Worm (Caenorhabditis elegans) whole organism, L4 larva: Measurements from ENCODE around the gene srv-12.

Experiments used
- D1046.2 ChIP-seq: fragments of 200-800 bp; sonication (Bioruptor generic); IDR thresholded peaks from 2 replicates; pipeline ENCODE4 v1.3.6; 2022; ENCODE audit warnings: missing genetic modification characterization, missing compliant biosample characterization
- F10B5.3 ChIP-seq: sonication (generic microtip); optimal IDR thresholded peaks from 2 replicates; lab custom pipeline; 2016; ENCODE audit warnings: mild to moderate bottlenecking, missing genetic modification characterization, missing compliant biosample characterization
- F26F4.8 ChIP-seq: fragments of 200-800 bp; sonication (Bioruptor generic); conservative IDR thresholded peaks from 2 replicates; pipeline ENCODE4 v1.3.6; 2022; ENCODE audit warnings: missing genetic modification characterization, missing compliant biosample characterization
- F44E2.7 ChIP-seq: fragments of 200-800 bp; sonication (Bioruptor generic); IDR thresholded peaks from 2 replicates; pipeline ENCODE4 v2.1.2; 2022; ENCODE audit warnings: missing genetic modification characterization, missing compliant biosample characterization
- Y48G9A.11 ChIP-seq: fragments of 200-800 bp; sonication (Bioruptor generic); IDR thresholded peaks from 2 replicates; pipeline ENCODE4 v1.3.6; 2022; ENCODE audit warnings: missing genetic modification reagents, missing genetic modification characterization, missing compliant biosample characterization
- aha-1 ChIP-seq: fragments of 150-350 bp; peaks from one replicate; lab custom pipeline; 2014; ENCODE audit warnings: missing biosample characterization, missing genetic modification characterization
- ama-1 ChIP-seq: fragments of 150-350 bp; optimal IDR thresholded peaks from 2 replicates; lab custom pipeline; 2014; ENCODE audit warnings: inconsistent platforms, mixed read lengths
- arid-1 ChIP-seq: fragments of 200-800 bp; sonication (Bioruptor generic); conservative IDR thresholded peaks from 2 replicates; pipeline ENCODE4 v1.3.6; 2022; ENCODE audit warnings: missing genetic modification reagents, missing genetic modification characterization, missing compliant biosample characterization
- daf-16 ChIP-seq, 3 experiments: sonication (generic microtip); optimal IDR thresholded peaks; 2 replicates each; lab custom pipeline; 2016 to 2017; ENCODE audit warnings: missing genetic modification characterization in 3 of 3, missing genetic modification reagents in 3 of 3, mild to moderate bottlenecking in 2 of 3, missing compliant biosample characterization in 2 of 3, missing biosample characterization in 1 of 3, moderate library complexity in 1 of 3
- daf-8 ChIP-seq: fragments of 200-800 bp; sonication (Bioruptor generic); IDR thresholded peaks from 2 replicates; pipeline ENCODE4 v1.3.6; 2022; ENCODE audit warnings: missing genetic modification characterization, missing compliant biosample characterization
- dmd-6 ChIP-seq: fragments of 200-800 bp; sonication (Bioruptor generic); IDR thresholded peaks from 2 replicates; pipeline ENCODE4 v1.3.6; 2022; ENCODE audit warnings: missing genetic modification reagents, missing genetic modification characterization, missing compliant biosample characterization
- dmd-8 ChIP-seq: fragments of 200-800 bp; sonication (Bioruptor generic); IDR thresholded peaks from 2 replicates; pipeline ENCODE4 v1.3.6; 2022; ENCODE audit warnings: missing genetic modification characterization, missing compliant biosample characterization
- dpl-1 ChIP-seq: fragments of 150-350 bp; optimal IDR thresholded peaks from 2 replicates; lab custom pipeline; 2014; ENCODE audit warnings: missing biosample characterization, missing genetic modification reagents, missing genetic modification characterization
- fos-1 ChIP-seq: fragments of 150-350 bp; optimal IDR thresholded peaks from 2 replicates; lab custom pipeline; 2014; ENCODE audit warnings: missing biosample characterization, missing genetic modification characterization
- gei-8 ChIP-seq: fragments of 200-800 bp; sonication (Bioruptor generic); optimal IDR thresholded peaks from 2 replicates; lab custom pipeline; 2018; ENCODE audit warnings: mild to moderate bottlenecking, missing genetic modification characterization, missing compliant biosample characterization
- hlh-30 ChIP-seq: sonication (generic microtip); optimal IDR thresholded peaks from 2 replicates; lab custom pipeline; 2017; ENCODE audit warnings: antibody characterized with exemption, mild to moderate bottlenecking, missing genetic modification characterization, missing compliant biosample characterization; ENCODE audit not compliant: insufficient read depth
- hmg-1.1 ChIP-seq: fragments of 200-800 bp; sonication (Bioruptor generic); IDR thresholded peaks from 2 replicates; pipeline ENCODE4 v1.3.6; 2022; ENCODE audit warnings: missing genetic modification reagents, missing genetic modification characterization, missing compliant biosample characterization
- jun-1 ChIP-seq: fragments of 150-350 bp; optimal IDR thresholded peaks from 2 replicates; lab custom pipeline; 2014; ENCODE audit warnings: missing biosample characterization, missing genetic modification reagents, missing genetic modification characterization
- lim-7 ChIP-seq: fragments of 200-800 bp; sonication (Bioruptor generic); IDR thresholded peaks from 2 replicates; pipeline ENCODE4 v1.3.6; 2022; ENCODE audit warnings: missing genetic modification characterization, missing compliant biosample characterization
- lin-39 ChIP-seq: fragments of 150-350 bp; optimal IDR thresholded peaks from 2 replicates; lab custom pipeline; 2014; ENCODE audit warnings: missing biosample characterization, missing genetic modification reagents, missing genetic modification characterization
- madf-9 ChIP-seq: fragments of 200-800 bp; sonication (Bioruptor generic); conservative IDR thresholded peaks from 2 replicates; pipeline ENCODE4 v1.3.6; 2022; ENCODE audit warnings: missing genetic modification reagents, missing genetic modification characterization, missing compliant biosample characterization
- mes-2 ChIP-seq: sonication (generic microtip); optimal IDR thresholded peaks from 2 replicates; lab custom pipeline; 2016; ENCODE audit warnings: missing genotype, mild to moderate bottlenecking, missing genetic modification characterization, missing compliant biosample characterization; ENCODE audit not compliant: poor library complexity, severe bottlenecking
- nhr-11 ChIP-seq: fragments of 150-350 bp; optimal IDR thresholded peaks from 2 replicates; lab custom pipeline; 2014; ENCODE audit warnings: missing biosample characterization, missing genetic modification characterization
- nhr-111 ChIP-seq: fragments of 200-800 bp; sonication (Bioruptor generic); optimal IDR thresholded peaks from 2 replicates; lab custom pipeline; 2018; ENCODE audit warnings: mild to moderate bottlenecking, missing genetic modification characterization, missing compliant biosample characterization
- nhr-25 ChIP-seq: sonication (generic microtip); optimal IDR thresholded peaks from 2 replicates; lab custom pipeline; 2017; ENCODE audit warnings: missing genetic modification characterization, mild to moderate bottlenecking, missing compliant biosample characterization, antibody characterized with exemption, moderate library complexity, borderline replicate concordance; ENCODE audit not compliant: insufficient read depth
- nhr-28 ChIP-seq: fragments of 150-350 bp; optimal IDR thresholded peaks from 2 replicates; lab custom pipeline; 2014; ENCODE audit warnings: missing biosample characterization, missing genetic modification characterization
- nhr-41 ChIP-seq: fragments of 200-800 bp; sonication (Bioruptor generic); IDR thresholded peaks from 2 replicates; pipeline ENCODE4 v1.3.6; 2022; ENCODE audit warnings: missing genetic modification reagents, missing genetic modification characterization, missing compliant biosample characterization
- nhr-48 ChIP-seq: sonication (generic microtip); optimal IDR thresholded peaks from 2 replicates; lab custom pipeline; 2016; ENCODE audit warnings: mild to moderate bottlenecking, missing genetic modification characterization, missing compliant biosample characterization
- nhr-6 ChIP-seq: fragments of 150-350 bp; optimal IDR thresholded peaks from 2 replicates; lab custom pipeline; 2014; ENCODE audit warnings: missing biosample characterization, missing genetic modification characterization
- nhr-77 ChIP-seq: fragments of 150-350 bp; optimal IDR thresholded peaks from 2 replicates; lab custom pipeline; 2014; ENCODE audit warnings: missing biosample characterization, missing genetic modification characterization
- sdz-12 ChIP-seq: fragments of 200-800 bp; sonication (Bioruptor generic); optimal IDR thresholded peaks from 2 replicates; lab custom pipeline; 2018; ENCODE audit warnings: mild to moderate bottlenecking, missing genetic modification characterization, missing compliant biosample characterization
- tag-97 ChIP-seq: fragments of 200-800 bp; sonication (Bioruptor generic); IDR thresholded peaks from 2 replicates; pipeline ENCODE4 v1.3.6; 2022; ENCODE audit warnings: missing genetic modification characterization, missing compliant biosample characterization
- tra-1 ChIP-seq: fragments of 200-800 bp; sonication (Bioruptor generic); IDR thresholded peaks from 2 replicates; pipeline ENCODE4 v1.3.6; 2022; ENCODE audit warnings: missing genetic modification reagents, missing genetic modification characterization, missing compliant biosample characterization
- unc-130 ChIP-seq: sonication (generic microtip); optimal IDR thresholded peaks from 2 replicates; lab custom pipeline; 2016; ENCODE audit warnings: missing genetic modification reagents, missing genetic modification characterization, missing compliant biosample characterization
- unc-62 ChIP-seq, 3 experiments: fragments of 150-350 bp in 1 of 3; sonication (generic microtip); optimal IDR thresholded peaks in 2 of 3; peaks in 1 of 3; 1 replicate in 1 of 3; 2 replicates in 2 of 3; lab custom pipeline; 2014 to 2017; ENCODE audit warnings: missing biosample characterization in 3 of 3, missing genetic modification characterization in 3 of 3, missing genetic modification reagents in 3 of 3, missing genotype in 1 of 3
- vab-7 ChIP-seq: fragments of 200-800 bp; sonication (Bioruptor generic); IDR thresholded peaks from 2 replicates; pipeline ENCODE4 v1.3.6; 2022; ENCODE audit warnings: missing genetic modification reagents, missing genetic modification characterization, missing compliant biosample characterization
- zfp-2 ChIP-seq: sonication (generic microtip); optimal IDR thresholded peaks from 2 replicates; lab custom pipeline; 2016; ENCODE audit warnings: mild to moderate bottlenecking, missing genetic modification characterization, missing compliant biosample characterization
- ztf-11 ChIP-seq: fragments of 150-350 bp; optimal IDR thresholded peaks from 2 replicates; lab custom pipeline; 2014; ENCODE audit warnings: missing biosample characterization, missing genetic modification characterization
- ztf-7 ChIP-seq: fragments of 150-350 bp; optimal IDR thresholded peaks from 2 replicates; lab custom pipeline; 2014; ENCODE audit warnings: missing biosample characterization, missing genetic modification characterization

srv-12 gene

DNA sequence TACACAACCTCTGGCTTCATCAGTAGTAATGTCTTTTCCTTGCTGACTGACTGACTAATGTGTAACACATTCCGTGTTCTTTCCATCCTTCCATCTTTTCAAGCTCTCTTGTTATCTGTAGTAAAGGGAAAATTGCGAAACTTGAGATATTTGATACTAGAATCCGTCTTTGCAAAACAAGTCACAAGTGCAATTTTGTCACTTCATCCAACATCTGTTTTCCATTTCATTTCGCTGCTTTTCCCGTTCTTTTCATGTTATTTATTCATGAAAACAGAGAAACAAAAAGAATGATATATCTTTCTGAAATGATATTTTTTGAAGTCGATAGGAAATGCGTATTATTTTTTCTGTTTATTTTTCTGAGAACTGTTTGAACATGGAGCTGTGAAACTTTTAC lies 7.4 kb downstream of the srv-12 start:
- TF ChIP-seq nhr-111 (GFP tag; lab: Kevin White, UChicago) (no peak), nhr-11 (tag; lab: Kevin White, UChicago) (peak; percentile 23), daf-16 (GFP tag; optimal IDR thresholded peaks at IDR 0.05; lab: Kevin White, UChicago) (peak in 1 of 2 experiments; percentile 35), daf-16 (tag; optimal IDR thresholded peaks at IDR 0.05; lab: Kevin White, UChicago) (no peak), lim-7 (no peak), unc-62 (GFP tag; optimal IDR thresholded peaks at IDR 0.05 in 1 of 2; lab: Kevin White, UChicago) (peak in 1 of 2 experiments; percentile 77), unc-62 (tag; optimal IDR thresholded peaks at IDR 0.05; lab: Kevin White, UChicago) (no peak), ztf-7 (tag; lab: Kevin White, UChicago) (no peak), mes-2 (tag; lab: Kevin White, UChicago) (no peak), aha-1 (peak; percentile 14)

ce11 chrIV:10042881-10043280 lies 10.6 kb downstream of the srv-12 start, which contains the start of gene frk-1:
TSS of gene frk-1 (plus strand) at chrIV:10043181.
- peak; percentile 73 for TF ChIP-seq aha-1
- no peak for TF ChIP-seq dmd-6 (GFP tag; lab: Robert Waterston, UW)

ce11 chrIV:10040803-10041202 lies 12.6 kb downstream of the srv-12 start, which contains the start of gene dhs-31:
TSS of gene dhs-31 (minus strand) at chrIV:10040903.
- TF ChIP-seq daf-8 (GFP tag; lab: Robert Waterston, UW): no peak
- TF ChIP-seq nhr-11 (tag; lab: Kevin White, UChicago): no peak
- TF ChIP-seq Y48G9A.11: no peak
- TF ChIP-seq nhr-6: no peak
- no peak for TF ChIP-seq unc-130 (GFP tag; lab: Kevin White, UChicago)
- no peak for TF ChIP-seq dmd-8 (GFP tag; lab: Robert Waterston, UW)
- TF ChIP-seq nhr-28: no peak
- TF ChIP-seq vab-7 (GFP tag; lab: Robert Waterston, UW): no peak
- no peak for TF ChIP-seq zfp-2 (tag; lab: Kevin White, UChicago)
- TF ChIP-seq jun-1: no peak
- TF ChIP-seq hlh-30 (tag; lab: Kevin White, UChicago): no peak
- TF ChIP-seq nhr-41: no peak
- no peak for TF ChIP-seq madf-9 (GFP tag; lab: Robert Waterston, UW)

- TF ChIP-seq ama-1 (lab: Kevin White, UChicago): no peak
- no peak for TF ChIP-seq D1046.2 (GFP tag; lab: Robert Waterston, UW)
- no peak for TF ChIP-seq nhr-25 (tag; lab: Kevin White, UChicago)
- no peak for TF ChIP-seq hmg-1.1
- no peak for TF ChIP-seq F44E2.7
- TF ChIP-seq ztf-11 (tag; lab: Kevin White, UChicago): no peak
- no peak for TF ChIP-seq gei-8 (GFP tag; lab: Kevin White, UChicago)
- TF ChIP-seq tra-1 (GFP tag; lab: Robert Waterston, UW): no peak
- no peak for TF ChIP-seq nhr-77 (tag; lab: Kevin White, UChicago)
- TF ChIP-seq sdz-12 (GFP tag; lab: Kevin White, UChicago): no peak
- TF ChIP-seq tag-97 (GFP tag; lab: Robert Waterston, UW): no peak
Observed at ce11 chrIV:10036966-10037365, 16.5 kb downstream of the srv-12 start, which contains the start of gene F44D12.10. TSS of gene F44D12.10 (minus strand) at chrIV:10037066.

ce11 chrIV:10033053-10033452 lies 20.4 kb downstream of the srv-12 start, which contains the start of gene F44D12.6:
TSS of gene F44D12.6 (plus strand) at chrIV:10033353.
- TF ChIP-seq fos-1 (tag; lab: Kevin White, UChicago): no peak
- TF ChIP-seq madf-9 (GFP tag; lab: Robert Waterston, UW): no peak
- TF ChIP-seq dpl-1 (GFP tag; lab: Kevin White, UChicago): no peak
- no peak for TF ChIP-seq lin-39 (tag; lab: Kevin White, UChicago)
- no peak for TF ChIP-seq nhr-28
- no peak for TF ChIP-seq nhr-48 (tag; lab: Kevin White, UChicago)
- TF ChIP-seq tag-97 (GFP tag; lab: Robert Waterston, UW): no peak
- TF ChIP-seq arid-1: no peak
- TF ChIP-seq lim-7: no peak
- TF ChIP-seq F10B5.3 (tag; lab: Kevin White, UChicago): no peak
- no peak for TF ChIP-seq F26F4.8 (GFP tag; lab: Robert Waterston, UW)
